Worm (Caenorhabditis elegans): ENCODE results near the gene K04C2.8.

K04C2.8 gene

ce11 chrIII:6863901-6864300, 6.2 kb upstream of the K04C2.8 start, which contains the start of gene sma-3 (continued):
- TF ChIP-seq F44E2.7 (GFP tag; IDR thresholded peaks at IDR 0.05) (no peak), php-3 (GFP tag; IDR thresholded peaks at IDR 0.05) (no peak), lin-38 (GFP tag; IDR thresholded peaks at IDR 0.05) (no peak), ZK337.2 (GFP tag; IDR thresholded peaks at IDR 0.05) (no peak), ceh-62 (tag; optimal IDR thresholded peaks at IDR 0.05) (no peak), set-16 (GFP tag; IDR thresholded peaks at IDR 0.05) (no peak), nhr-111 (GFP tag; optimal IDR thresholded peaks at IDR 0.05) (no peak), jun-1 (tag; optimal IDR thresholded peaks at IDR 0.05) (no peak), lin-39 (tag; optimal IDR thresholded peaks at IDR 0.05) (no peak), nhr-11 (tag; optimal IDR thresholded peaks at IDR 0.05) (no peak), Y48G9A.11 (GFP tag; IDR thresholded peaks at IDR 0.05) (no peak), daf-8 (GFP tag; IDR thresholded peaks at IDR 0.05) (no peak), mxl-2 (GFP tag; conservative IDR thresholded peaks at IDR 0.05) (no peak), hlh-11 (tag; optimal IDR thresholded peaks at IDR 0.05) (peak; percentile 68), nhr-42 (GFP tag; IDR thresholded peaks at IDR 0.05) (no peak), spr-1 (tag; optimal IDR thresholded peaks at IDR 0.05) (no peak), mxl-3 (GFP tag; optimal IDR thresholded peaks at IDR 0.05) (no peak), aly-2 (tag; optimal IDR thresholded peaks at IDR 0.05) (no peak), nhr-6 (tag; optimal IDR thresholded peaks at IDR 0.05) (peak; percentile 12), ZK546.5 (tag; optimal IDR thresholded peaks at IDR 0.05) (no peak), mes-2 (tag; optimal IDR thresholded peaks at IDR 0.05; ENCODE audit: poor library complexity, severe bottlenecking) (no peak), pqm-1 (tag; optimal IDR thresholded peaks at IDR 0.05) (peak; percentile 95), saeg-2 (GFP tag; IDR thresholded peaks at IDR 0.05) (no peak), F26F4.8 (GFP tag; conservative IDR thresholded peaks at IDR 0.05) (no peak), daf-12 (tag; optimal IDR thresholded peaks at IDR 0.05) (no peak), F37D6.2 (tag; optimal IDR thresholded peaks at IDR 0.05) (no peak), dmd-6 (GFP tag; IDR thresholded peaks at IDR 0.05) (peak; percentile 55; the same call in 1 of the 2 replicates), zip-11 (GFP tag; IDR thresholded peaks at IDR 0.05) (no peak), zfp-3 (GFP tag; conservative IDR thresholded peaks at IDR 0.05) (no peak), ceh-20 (GFP tag; IDR thresholded peaks at IDR 0.05) (no peak), mdt-29 (GFP tag; IDR thresholded peaks at IDR 0.05) (no peak), unc-62 (GFP tag; optimal IDR thresholded peaks at IDR 0.05 in 1 of 2) (peak in 1 of 2 experiments; percentile 94), unc-62 (tag; optimal IDR thresholded peaks at IDR 0.05) (no peak), vab-7 (GFP tag; IDR thresholded peaks at IDR 0.05) (no peak), lim-7 (GFP tag; IDR thresholded peaks at IDR 0.05) (no peak), ceh-32 (tag; optimal IDR thresholded peaks at IDR 0.05; ENCODE audit: poor library complexity) (no peak), madf-9 (GFP tag; conservative IDR thresholded peaks at IDR 0.05) (no peak), T20F7.1 (GFP tag; optimal IDR thresholded peaks at IDR 0.05) (no peak), gei-8 (GFP tag; optimal IDR thresholded peaks at IDR 0.05) (no peak), egl-27 (tag; optimal IDR thresholded peaks at IDR 0.05) (no peak), zag-1 (tag; optimal IDR thresholded peaks at IDR 0.05) (no peak), dmd-8 (GFP tag; IDR thresholded peaks at IDR 0.05) (no peak), tra-1 (GFP tag; IDR thresholded peaks at IDR 0.05) (no peak), zip-2 (tag; optimal IDR thresholded peaks at IDR 0.05) (no peak), fkh-10 (GFP tag; optimal IDR thresholded peaks at IDR 0.05) (no peak), dmd-9 (GFP tag; IDR thresholded peaks at IDR 0.05) (no peak), zfp-2 (tag; optimal IDR thresholded peaks at IDR 0.05) (no peak), nhr-77 (tag; optimal IDR thresholded peaks at IDR 0.05) (peak; percentile 73), ceh-82 (tag; optimal IDR thresholded peaks at IDR 0.05) (no peak), fos-1 (tag; optimal IDR thresholded peaks at IDR 0.05) (no peak), F10B5.3 (tag; optimal IDR thresholded peaks at IDR 0.05) (no peak), nhr-237 (tag; optimal IDR thresholded peaks at IDR 0.05) (no peak), dve-1 (tag; optimal IDR thresholded peaks at IDR 0.05; ENCODE audit: insufficient read depth) (peak; percentile 20), ceh-28 (tag; optimal IDR thresholded peaks at IDR 0.05) (peak; percentile 40)
